Worm (Caenorhabditis elegans) whole organism, L1 larva: Measurements from ENCODE around the gene C46F11.4.

Source experiments
- C04F5.9 ChIP-seq: sonication (generic microtip); optimal IDR thresholded peaks from 2 replicates; lab custom pipeline; 2016; ENCODE audit warnings: missing genetic modification characterization, missing compliant biosample characterization
- C16A3.4 ChIP-seq: fragments of 150-350 bp; optimal IDR thresholded peaks from 2 replicates; lab custom pipeline; 2014; ENCODE audit warnings: missing biosample characterization, missing genetic modification characterization
- F16B12.6 ChIP-seq: fragments of 150-350 bp; optimal IDR thresholded peaks from 2 replicates; lab custom pipeline; 2014; ENCODE audit warnings: missing biosample characterization, missing genetic modification characterization
- Y116A8C.19 ChIP-seq: sonication (generic microtip); optimal IDR thresholded peaks from 2 replicates; lab custom pipeline; 2016; ENCODE audit warnings: missing compliant biosample characterization, missing genetic modification characterization, borderline replicate concordance
- alr-1 ChIP-seq: fragments of 200-800 bp; sonication (Bioruptor generic); optimal IDR thresholded peaks from 2 replicates; lab custom pipeline; 2018; ENCODE audit warnings: borderline replicate concordance, mild to moderate bottlenecking, missing genetic modification characterization, missing compliant biosample characterization
- blmp-1 ChIP-seq: fragments of 150-350 bp; optimal IDR thresholded peaks from 2 replicates; lab custom pipeline; 2014; ENCODE audit warnings: missing biosample characterization, missing genetic modification characterization
- ceh-63 ChIP-seq: fragments of 200-800 bp; sonication (Bioruptor generic); optimal IDR thresholded peaks from 2 replicates; lab custom pipeline; 2018; ENCODE audit warnings: mild to moderate bottlenecking, missing genetic modification characterization, missing compliant biosample characterization
- ceh-8 ChIP-seq: fragments of 200-800 bp; sonication (Bioruptor generic); optimal IDR thresholded peaks from 2 replicates; lab custom pipeline; 2018; ENCODE audit warnings: mild to moderate bottlenecking, missing genetic modification characterization, moderate library complexity, missing compliant biosample characterization
- ceh-90 ChIP-seq: sonication (generic microtip); optimal IDR thresholded peaks from 2 replicates; lab custom pipeline; 2016; ENCODE audit warnings: missing genetic modification characterization, missing compliant biosample characterization
- ces-1 ChIP-seq: fragments of 150-350 bp; optimal IDR thresholded peaks from 2 replicates; lab custom pipeline; 2014; ENCODE audit warnings: missing biosample characterization, missing genetic modification reagents, missing genetic modification characterization
- dsc-1 ChIP-seq: sonication (generic microtip); optimal IDR thresholded peaks from 2 replicates; lab custom pipeline; 2016; ENCODE audit warnings: mild to moderate bottlenecking, missing genetic modification characterization, missing compliant biosample characterization
- egl-13 ChIP-seq: sonication (generic microtip); optimal IDR thresholded peaks from 2 replicates; lab custom pipeline; 2016; ENCODE audit warnings: missing genotype, missing genetic modification reagents, missing genetic modification characterization, missing compliant biosample characterization
- egl-27 ChIP-seq, 2 experiments: fragments of 150-350 bp in 1 of 2; sonication (generic microtip); optimal IDR thresholded peaks; 3 replicates each; lab custom pipeline; 2017 to 2018; ENCODE audit warnings: missing biosample characterization in 2 of 2, missing genetic modification characterization in 2 of 2, missing genetic modification reagents in 2 of 2
- elt-2 ChIP-seq: sonication (generic microtip); optimal IDR thresholded peaks from 2 replicates; lab custom pipeline; 2016; ENCODE audit warnings: missing genetic modification characterization, mild to moderate bottlenecking, inconsistent platforms, missing compliant biosample characterization, missing genetic modification reagents
- elt-3 ChIP-seq, 6 experiments: fragments of 150-350 bp in 1 of 6; sonication (generic microtip); optimal IDR thresholded peaks; 2 replicates each; lab custom pipeline; 2017 to 2018; ENCODE audit warnings: missing biosample characterization in 6 of 6, missing genetic modification characterization in 6 of 6, inconsistent platforms in 1 of 6
- ets-5 ChIP-seq: fragments of 200-800 bp; sonication (Bioruptor generic); IDR thresholded peaks from 2 replicates; pipeline ENCODE4 v1.3.6; 2022; ENCODE audit warnings: missing genetic modification characterization, missing compliant biosample characterization
- fkh-10 ChIP-seq: sonication (generic microtip); optimal IDR thresholded peaks from 2 replicates; lab custom pipeline; 2017; ENCODE audit warnings: missing biosample characterization, missing genetic modification reagents, missing genetic modification characterization
- fkh-4 ChIP-seq: sonication (generic microtip); optimal IDR thresholded peaks from 2 replicates; lab custom pipeline; 2016; ENCODE audit warnings: missing compliant biosample characterization, missing genetic modification characterization, borderline replicate concordance
- fkh-8 ChIP-seq: sonication (generic microtip); optimal IDR thresholded peaks from 2 replicates; lab custom pipeline; 2016; ENCODE audit warnings: mild to moderate bottlenecking, missing genetic modification characterization, missing compliant biosample characterization
- fos-1 ChIP-seq: fragments of 150-350 bp; optimal IDR thresholded peaks from 2 replicates; lab custom pipeline; 2014; ENCODE audit warnings: missing biosample characterization, missing genetic modification characterization
- grh-1 ChIP-seq: fragments of 200-800 bp; sonication (Bioruptor generic); IDR thresholded peaks from 2 replicates; pipeline ENCODE4 v1.3.6; 2022; ENCODE audit warnings: missing genetic modification reagents, missing genetic modification characterization, missing compliant biosample characterization
- hlh-17 ChIP-seq: fragments of 200-800 bp; sonication (Bioruptor generic); optimal IDR thresholded peaks from 2 replicates; lab custom pipeline; 2018; ENCODE audit warnings: missing genetic modification characterization, mild to moderate bottlenecking, missing compliant biosample characterization, moderate library complexity, borderline replicate concordance
- hlh-4 ChIP-seq: sonication (generic microtip); optimal IDR thresholded peaks from 2 replicates; lab custom pipeline; 2016; ENCODE audit warnings: mild to moderate bottlenecking, missing genetic modification characterization, missing compliant biosample characterization
- hpl-2 ChIP-seq: fragments of 150-350 bp; optimal IDR thresholded peaks from 2 replicates; lab custom pipeline; 2014; ENCODE audit warnings: missing biosample characterization, missing genetic modification reagents, missing genetic modification characterization
- irx-1 ChIP-seq: sonication (generic microtip); optimal IDR thresholded peaks from 2 replicates; lab custom pipeline; 2016; ENCODE audit warnings: missing genetic modification characterization, missing compliant biosample characterization
- isw-1 ChIP-seq: fragments of 200-800 bp; sonication (Bioruptor generic); IDR thresholded peaks from 2 replicates; pipeline ENCODE4 v1.3.6; 2022; ENCODE audit warnings: missing genetic modification characterization, missing compliant biosample characterization
- jun-1 ChIP-seq: fragments of 150-350 bp; optimal IDR thresholded peaks from 2 replicates; lab custom pipeline; 2014; ENCODE audit warnings: missing biosample characterization, missing genetic modification reagents, missing genetic modification characterization
- lin-13 ChIP-seq: fragments of 150-350 bp; optimal IDR thresholded peaks from 2 replicates; lab custom pipeline; 2014; ENCODE audit warnings: missing biosample characterization, missing genetic modification reagents, missing genetic modification characterization
- lin-15B ChIP-seq: fragments of 150-350 bp; sonication (generic microtip); optimal IDR thresholded peaks from 3 replicates; lab custom pipeline; 2014; ENCODE audit warnings: missing biosample characterization, missing genetic modification characterization
- lin-35 ChIP-seq, 2 experiments: fragments of 150-350 bp; optimal IDR thresholded peaks; 2 replicates each; lab custom pipeline; 2014; ENCODE audit warnings: missing biosample characterization in 2 of 2, missing genetic modification characterization in 2 of 2, missing genetic modification reagents in 2 of 2
- lin-39 ChIP-seq: fragments of 150-350 bp; optimal IDR thresholded peaks from 2 replicates; lab custom pipeline; 2014; ENCODE audit warnings: missing biosample characterization, missing genetic modification reagents, missing genetic modification characterization
- lir-3 ChIP-seq: sonication (generic microtip); optimal IDR thresholded peaks from 2 replicates; lab custom pipeline; 2016; ENCODE audit warnings: mild to moderate bottlenecking, missing genetic modification characterization, moderate library complexity, missing compliant biosample characterization; ENCODE audit not compliant: poor library complexity
- lsy-2 ChIP-seq, 2 experiments: fragments of 150-350 bp; optimal IDR thresholded peaks; 2 replicates each; lab custom pipeline; 2014; ENCODE audit warnings: missing biosample characterization in 2 of 2, missing genetic modification characterization in 2 of 2
- mdl-1 ChIP-seq, 2 experiments: fragments of 150-350 bp; optimal IDR thresholded peaks; 2 replicates each; lab custom pipeline; 2014 to 2017; ENCODE audit warnings: missing biosample characterization in 2 of 2, missing genetic modification characterization in 2 of 2, inconsistent platforms in 1 of 2
- mef-2 ChIP-seq: fragments of 150-350 bp; optimal IDR thresholded peaks from 2 replicates; lab custom pipeline; 2014; ENCODE audit warnings: missing biosample characterization, missing genetic modification characterization
- mep-1 ChIP-seq: fragments of 150-350 bp; optimal IDR thresholded peaks from 2 replicates; lab custom pipeline; 2014; ENCODE audit warnings: missing biosample characterization, missing genetic modification characterization
- nhr-12 ChIP-seq: sonication (generic microtip); optimal IDR thresholded peaks from 2 replicates; lab custom pipeline; 2017; ENCODE audit warnings: missing biosample characterization, missing genetic modification characterization
- nhr-19 ChIP-seq: fragments of 200-800 bp; sonication (Bioruptor generic); conservative IDR thresholded peaks from 2 replicates; pipeline ENCODE4 v1.3.6; 2022; ENCODE audit warnings: missing genetic modification characterization, missing compliant biosample characterization
- nhr-20 ChIP-seq: sonication (generic microtip); optimal IDR thresholded peaks from 2 replicates; lab custom pipeline; 2016; ENCODE audit warnings: mild to moderate bottlenecking, missing genetic modification characterization, missing compliant biosample characterization
- nhr-237 ChIP-seq: fragments of 150-350 bp; optimal IDR thresholded peaks from 2 replicates; lab custom pipeline; 2014; ENCODE audit warnings: missing biosample characterization, missing genetic modification characterization
- nhr-47 ChIP-seq: sonication (generic microtip); optimal IDR thresholded peaks from 2 replicates; lab custom pipeline; 2016; ENCODE audit warnings: mild to moderate bottlenecking, missing genetic modification characterization, moderate library complexity, missing compliant biosample characterization
- nhr-71 ChIP-seq: sonication (generic microtip); optimal IDR thresholded peaks from 2 replicates; lab custom pipeline; 2016; ENCODE audit warnings: mild to moderate bottlenecking, missing genetic modification characterization, moderate library complexity, missing compliant biosample characterization
- nhr-77 ChIP-seq: fragments of 150-350 bp; optimal IDR thresholded peaks from 2 replicates; lab custom pipeline; 2014; ENCODE audit warnings: missing biosample characterization, missing genetic modification characterization
- nhr-84 ChIP-seq: sonication (generic microtip); optimal IDR thresholded peaks from 2 replicates; lab custom pipeline; 2017; ENCODE audit warnings: missing biosample characterization, missing genetic modification characterization
- nhr-90 ChIP-seq: sonication (generic microtip); optimal IDR thresholded peaks from 2 replicates; lab custom pipeline; 2016; ENCODE audit warnings: mild to moderate bottlenecking, missing genetic modification characterization, missing compliant biosample characterization; ENCODE audit not compliant: poor library complexity
- rnt-1 ChIP-seq: sonication (generic microtip); optimal IDR thresholded peaks from 2 replicates; lab custom pipeline; 2016; ENCODE audit warnings: mild to moderate bottlenecking, missing genetic modification characterization, moderate library complexity, missing compliant biosample characterization
- snpc-4 ChIP-seq: fragments of 150-350 bp; optimal IDR thresholded peaks from 2 replicates; lab custom pipeline; 2014; ENCODE audit warnings: missing biosample characterization, missing genetic modification characterization
- tlp-1 ChIP-seq: fragments of 150-350 bp; optimal IDR thresholded peaks from 2 replicates; lab custom pipeline; 2014; ENCODE audit warnings: missing biosample characterization, missing genetic modification characterization
- unc-86 ChIP-seq: sonication (generic microtip); optimal IDR thresholded peaks from 2 replicates; lab custom pipeline; 2016; ENCODE audit warnings: missing genetic modification characterization, missing compliant biosample characterization
- xbp-1 ChIP-seq: sonication (generic microtip); optimal IDR thresholded peaks from 2 replicates; lab custom pipeline; 2016; ENCODE audit warnings: missing genetic modification characterization, missing compliant biosample characterization
- zip-4 ChIP-seq: fragments of 200-800 bp; sonication (Bioruptor generic); optimal IDR thresholded peaks from 2 replicates; lab custom pipeline; 2018; ENCODE audit warnings: mild to moderate bottlenecking, missing genetic modification characterization, moderate library complexity, missing compliant biosample characterization
- ztf-11 ChIP-seq, 2 experiments: sonication (generic microtip); optimal IDR thresholded peaks; 2 replicates each; lab custom pipeline; 2016 to 2017; ENCODE audit warnings: missing genetic modification characterization in 2 of 2, missing biosample characterization in 1 of 2, missing compliant biosample characterization in 1 of 2
- ztf-4 ChIP-seq: fragments of 150-350 bp; optimal IDR thresholded peaks from 2 replicates; lab custom pipeline; 2014; ENCODE audit warnings: missing biosample characterization, missing genetic modification characterization

The C46F11.4 gene

DNA sequence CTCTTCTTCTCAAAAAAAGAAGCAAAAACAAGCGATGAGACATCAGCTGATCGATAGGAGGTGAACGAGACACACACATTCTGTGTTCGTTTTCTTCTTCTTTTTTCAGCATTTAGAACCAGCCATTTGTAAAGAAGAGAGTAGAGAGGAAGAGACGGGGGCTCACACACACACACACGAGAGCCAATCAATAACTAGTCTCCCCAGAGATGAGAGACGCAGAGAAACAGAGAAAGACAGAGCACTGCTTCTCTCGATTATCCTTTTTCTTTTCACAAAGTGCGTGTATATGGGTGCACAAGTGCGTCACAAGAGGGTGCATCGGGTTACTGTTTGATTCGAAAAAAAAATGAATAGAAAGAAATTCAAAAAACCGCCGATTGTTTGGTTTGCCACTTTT, 13.3 kb upstream of the C46F11.4 start (continued):
- TF ChIP-seq alr-1 = no peak
- no peak for TF ChIP-seq ceh-8 (GFP tag; lab: Kevin White, UChicago)
- peak; percentile 38 for TF ChIP-seq lin-15B (tag; lab: Kevin White, UChicago)
- no peak for TF ChIP-seq zip-4 (GFP tag; lab: Kevin White, UChicago)
- peak; percentile 23 for TF ChIP-seq fkh-10 (GFP tag; lab: Kevin White, UChicago)
- TF ChIP-seq nhr-19 = peak; percentile 47
- peak; percentile 42 for TF ChIP-seq irx-1 (tag; lab: Kevin White, UChicago)
- no peak for TF ChIP-seq tlp-1 (tag; lab: Kevin White, UChicago)
- peak; percentile 45 for TF ChIP-seq isw-1 (GFP tag; lab: Robert Waterston, UW)
- peak in 1 of 2 experiments; percentile 28 for TF ChIP-seq lin-35 (GFP tag; optimal IDR thresholded peaks at IDR 0.05; lab: Kevin White, UChicago)
- TF ChIP-seq nhr-20 (tag; lab: Kevin White, UChicago) = peak; percentile 6
- TF ChIP-seq mdl-1 (tag; optimal IDR thresholded peaks at IDR 0.05; lab: Kevin White, UChicago) = peak in 1 of 2 experiments; percentile 30
- peak; percentile 78 for TF ChIP-seq nhr-71 (tag; lab: Kevin White, UChicago)
- TF ChIP-seq ceh-63 (GFP tag; lab: Kevin White, UChicago) = no peak
- TF ChIP-seq ztf-11 (tag; optimal IDR thresholded peaks at IDR 0.05; lab: Kevin White, UChicago) = no peak
- TF ChIP-seq ceh-90 (tag; lab: Kevin White, UChicago) = no peak
- peak; percentile 70 for TF ChIP-seq nhr-47
- no peak for TF ChIP-seq nhr-84 (tag; lab: Kevin White, UChicago)
- peak; percentile 35 for TF ChIP-seq F16B12.6 (tag; lab: Kevin White, UChicago)
- no peak for TF ChIP-seq ces-1 (GFP tag; lab: Kevin White, UChicago)
- TF ChIP-seq C16A3.4 (tag; lab: Kevin White, UChicago) = no peak
- TF ChIP-seq fkh-8 = peak; percentile 65
- no peak for TF ChIP-seq Y116A8C.19 (tag; lab: Kevin White, UChicago)
- peak; percentile 79 for TF ChIP-seq rnt-1
- no peak for TF ChIP-seq nhr-237
- TF ChIP-seq nhr-12 (tag; lab: Kevin White, UChicago) = no peak
- peak; percentile 78 for TF ChIP-seq egl-13 (tag; lab: Kevin White, UChicago)
- TF ChIP-seq fkh-4 = no peak
- no peak for TF ChIP-seq hlh-4 (tag; lab: Kevin White, UChicago)
- peak; percentile 35 for TF ChIP-seq nhr-77 (tag; lab: Kevin White, UChicago)
- TF ChIP-seq C04F5.9 (tag; lab: Kevin White, UChicago) = no peak
- TF ChIP-seq nhr-90 = no peak
- no peak for TF ChIP-seq lin-39
- peak; percentile 63 to 73 for TF ChIP-seq lsy-2 (tag; optimal IDR thresholded peaks at IDR 0.05; lab: Kevin White, UChicago)
- peak; percentile 4 for TF ChIP-seq mef-2 (tag; lab: Kevin White, UChicago)
- TF ChIP-seq ztf-4 (tag; lab: Kevin White, UChicago) = peak; percentile 33
- TF ChIP-seq lir-3 = no peak
- TF ChIP-seq fos-1 (tag; lab: Kevin White, UChicago) = peak; percentile 25
- peak; percentile 79 for TF ChIP-seq unc-86
- TF ChIP-seq hlh-17 = no peak
- no peak for TF ChIP-seq blmp-1
- TF ChIP-seq jun-1 (tag; lab: Kevin White, UChicago) = peak; percentile 24
- TF ChIP-seq ets-5 (GFP tag; lab: Robert Waterston, UW) = no peak
- TF ChIP-seq snpc-4 (tag; lab: Kevin White, UChicago) = no peak
- TF ChIP-seq mep-1 (tag; lab: Kevin White, UChicago) = peak; percentile 53
- no peak for TF ChIP-seq egl-27 (tag; optimal IDR thresholded peaks at IDR 0.05; lab: Kevin White, UChicago)
- TF ChIP-seq grh-1 (GFP tag; lab: Robert Waterston, UW) = 0 out of 2 replicates have a peak, but pooled peaks have one; percentile 6
- TF ChIP-seq elt-3 (tag; optimal IDR thresholded peaks at IDR 0.05; lab: Kevin White, UChicago) = no peak
- TF ChIP-seq hpl-2 (GFP tag; lab: Kevin White, UChicago) = no peak
- peak; percentile 60 for TF ChIP-seq xbp-1 (tag; lab: Kevin White, UChicago)
- TF ChIP-seq elt-2 (tag; lab: Kevin White, UChicago) = no peak
- peak; percentile 33 for TF ChIP-seq lin-13
- peak; percentile 71 for TF ChIP-seq dsc-1 (tag; lab: Kevin White, UChicago)
